Worm (Caenorhabditis elegans) whole organism, L4/young adult: ENCODE results near the gene chpf-2.

ENCODE experiments used
- W03F9.2 ChIP-seq: fragments of 150-350 bp; optimal IDR thresholded peaks from 2 replicates; lab custom pipeline; 2014; ENCODE audit warnings: missing biosample characterization, missing genetic modification characterization
- dao-5 ChIP-seq: sonication (generic microtip); optimal IDR thresholded peaks from 2 replicates; lab custom pipeline; 2016; ENCODE audit warnings: missing genotype, missing genetic modification characterization, moderate library complexity, missing compliant biosample characterization
- him-1 ChIP-seq: sonication (generic microtip); optimal IDR thresholded peaks from 2 replicates; lab custom pipeline; 2016; ENCODE audit warnings: missing genotype, missing genetic modification reagents, missing genetic modification characterization, missing compliant biosample characterization

- TF ChIP-seq him-1 (tag; lab: Kevin White, UChicago) (no peak), dao-5 (tag; lab: Kevin White, UChicago) (no peak), W03F9.2 (no peak)
These were observed 17.9 kb downstream of the chpf-2 start, which contains the start of gene irld-12 for ce11 chrV:3021306-3021705.
